Worm (Caenorhabditis elegans): ENCODE data around the gene Y40B10A.9.

- TF ChIP-seq cog-1 (tag; optimal IDR thresholded peaks at IDR 0.05) (no peak), T22C8.4 (GFP tag; IDR thresholded peaks at IDR 0.05) (no peak), ztf-29 (GFP tag; IDR thresholded peaks at IDR 0.05) (no peak), ztf-23 (GFP tag; IDR thresholded peaks at IDR 0.05) (no peak), tab-1 (GFP tag; IDR thresholded peaks at IDR 0.05) (no peak), ref-1 (GFP tag; conservative IDR thresholded peaks at IDR 0.05) (no peak), klf-2 (GFP tag; conservative IDR thresholded peaks at IDR 0.05) (no peak), med-1 (GFP tag; optimal IDR thresholded peaks at IDR 0.05; ENCODE audit: insufficient read depth) (no peak)
Measured at ce11 chrV:2097653-2098052, 24.9 kb upstream of the Y40B10A.9 start, which contains the start of gene clec-208.
